Fruit fly (Drosophila melanogaster): ENCODE results near the gene mRRF1.

Gene mRRF1

DNA sequence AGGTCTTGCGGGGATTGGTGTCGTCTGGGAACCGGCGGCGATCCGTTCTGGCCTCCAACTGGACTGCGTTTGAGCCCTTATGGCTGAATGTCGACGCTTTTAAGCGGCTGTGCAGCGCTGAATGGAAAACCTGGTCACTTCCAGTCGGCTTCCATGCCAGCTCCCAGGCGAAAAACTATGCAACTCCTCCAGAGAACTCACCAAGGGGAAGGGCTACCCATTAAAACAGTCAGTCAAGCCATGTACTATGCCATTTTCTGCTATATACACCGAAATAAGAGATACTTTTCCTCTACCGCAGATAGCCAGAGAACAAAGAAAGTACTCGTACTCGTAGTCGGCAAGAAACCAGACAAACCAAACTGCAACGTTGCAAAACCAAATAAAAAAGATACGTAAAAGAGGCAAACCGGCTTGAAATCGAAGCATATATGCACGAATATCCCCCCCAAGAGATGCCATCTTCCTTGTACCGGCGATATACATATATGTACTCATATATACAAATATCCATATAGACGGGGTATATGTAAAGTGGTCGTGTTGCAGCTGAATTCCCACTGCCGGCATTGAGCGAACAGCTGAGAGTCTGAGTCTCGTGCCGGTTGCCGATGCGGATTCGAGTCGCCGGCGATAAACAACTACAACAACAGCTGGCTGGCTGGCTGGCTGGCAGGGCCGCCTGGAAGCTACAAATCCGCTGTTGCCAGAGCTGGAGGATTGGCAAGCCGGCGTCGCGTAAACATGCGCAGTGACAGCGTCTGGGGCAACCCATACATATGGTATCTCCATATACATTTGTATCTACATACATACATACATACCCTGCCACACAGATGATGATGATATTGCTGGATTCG lies 15.6 kb downstream of the mRRF1 start, which contains the start of gene Hsp67Ba (continued):
- no peak for TF ChIP-seq acj6 (GFP tag; optimal IDR thresholded peaks at IDR 0.05)
- peak; percentile 34 for TF ChIP-seq svp (GFP tag)
- no peak for TF ChIP-seq fd85E (GFP tag; optimal IDR thresholded peaks at IDR 0.05)
- TF ChIP-seq CG8632 (GFP tag; optimal IDR thresholded peaks at IDR 0.05), result no peak
- TF ChIP-seq Eip78C (GFP tag), result peak; percentile 76
- TF ChIP-seq CG34406 (GFP tag; optimal IDR thresholded peaks at IDR 0.05), result no peak
- no peak for TF ChIP-seq Hr4 (GFP tag; optimal IDR thresholded peaks at IDR 0.05)
- no peak for TF ChIP-seq topi (GFP tag; optimal IDR thresholded peaks at IDR 0.05)
- no peak for TF ChIP-seq Met (GFP tag; optimal IDR thresholded peaks at IDR 0.05)
- TF ChIP-seq CG16779 (tag; optimal IDR thresholded peaks at IDR 0.05), result no peak
- TF ChIP-seq Ets21C (GFP tag; optimal IDR thresholded peaks at IDR 0.05), result no peak
- peak; percentile 5 to 47 for TF ChIP-seq ss (GFP tag; optimal IDR thresholded peaks at IDR 0.05)
- peak; percentile 67 for TF ChIP-seq Sox14 (GFP tag; optimal IDR thresholded peaks at IDR 0.05)
- no peak for TF ChIP-seq CG4318 (GFP tag; optimal IDR thresholded peaks at IDR 0.05)
- no peak for TF ChIP-seq achi (GFP tag; optimal IDR thresholded peaks at IDR 0.05)
- no peak for TF ChIP-seq vri (GFP tag; optimal IDR thresholded peaks at IDR 0.05)
- 0 out of 2 replicates have a peak, but pooled peaks have one; percentile 7 for TF ChIP-seq CG15336 (GFP tag; IDR thresholded peaks at IDR 0.05)
- TF ChIP-seq Sox15 (GFP tag; optimal IDR thresholded peaks at IDR 0.05), result no peak
- TF ChIP-seq CG6792 (GFP tag; optimal IDR thresholded peaks at IDR 0.05), result no peak
- TF ChIP-seq spab (GFP tag; optimal IDR thresholded peaks at IDR 0.05), result no peak
- no peak for TF ChIP-seq CG11902 (GFP tag; optimal IDR thresholded peaks at IDR 0.05)
- TF ChIP-seq Lpt (GFP tag; optimal IDR thresholded peaks at IDR 0.05), result no peak
- TF ChIP-seq Ets96B (tag; optimal IDR thresholded peaks at IDR 0.05), result no peak
- TF ChIP-seq lz (GFP tag; optimal IDR thresholded peaks at IDR 0.05), result no peak
- TF ChIP-seq Hr39 (GFP tag; optimal IDR thresholded peaks at IDR 0.05), result no peak
- TF ChIP-seq salr (GFP tag; optimal IDR thresholded peaks at IDR 0.05), result no peak
- TF ChIP-seq Eip75B (GFP tag; optimal IDR thresholded peaks at IDR 0.05), result no peak
- TF ChIP-seq CG6163 (GFP tag; IDR thresholded peaks at IDR 0.05), result no peak; the same call in 2 of the 3 replicates
- TF ChIP-seq pdm3 (GFP tag; optimal IDR thresholded peaks at IDR 0.05), result no peak
- 0 out of 3 replicates have a peak, but pooled peaks have one; percentile 25 for TF ChIP-seq eg (GFP tag; IDR thresholded peaks at IDR 0.05)
- no peak for TF ChIP-seq CG11762 (GFP tag; optimal IDR thresholded peaks at IDR 0.05; ENCODE audit: insufficient read depth)
- no peak for TF ChIP-seq Smox (GFP tag; optimal IDR thresholded peaks at IDR 0.05)
- TF ChIP-seq dsx (GFP tag; optimal IDR thresholded peaks at IDR 0.05; ENCODE audit: poor library complexity, severe bottlenecking), result no peak
- TF ChIP-seq CG7368 (GFP tag; optimal IDR thresholded peaks at IDR 0.05), result no peak
- TF ChIP-seq CG6854 (GFP tag; optimal IDR thresholded peaks at IDR 0.05), result peak; percentile 21

DNA sequence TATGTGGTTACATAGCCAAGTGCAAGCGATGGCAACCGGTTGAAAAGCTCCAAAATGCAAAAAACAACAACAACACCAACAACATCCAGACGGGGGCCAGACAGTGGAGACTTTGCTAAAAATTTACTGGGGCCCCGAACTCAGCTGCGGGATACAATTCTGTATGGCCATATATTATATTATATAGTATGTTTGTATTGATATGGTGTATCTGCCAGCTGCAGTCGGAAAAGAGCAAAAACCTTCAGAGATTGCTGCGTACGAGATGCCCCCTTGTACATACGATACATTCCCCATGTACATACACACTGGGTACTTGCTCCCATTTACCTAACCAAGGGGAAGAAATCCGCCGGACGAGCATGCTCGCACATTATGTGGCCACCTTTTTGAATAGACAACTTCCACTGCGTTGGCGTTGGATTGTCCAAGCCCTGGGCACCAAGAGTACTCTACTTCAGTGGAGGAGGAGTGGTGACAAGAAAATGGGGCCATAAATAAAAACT lies 16.2 kb downstream of the mRRF1 start:
- TF ChIP-seq CG11902 (GFP tag; optimal IDR thresholded peaks at IDR 0.05) (no peak), CG15336 (GFP tag; IDR thresholded peaks at IDR 0.05) (peak; percentile 7; the same call in 1 of the 2 replicates), CG6808 (GFP tag; optimal IDR thresholded peaks at IDR 0.05) (peak; percentile 20), svp (GFP tag) (peak; percentile 73), CG11762 (GFP tag; optimal IDR thresholded peaks at IDR 0.05; ENCODE audit: insufficient read depth) (no peak), Eip78C (GFP tag) (peak; percentile 49), ss (GFP tag; optimal IDR thresholded peaks at IDR 0.05) (peak; percentile 6 to 12)

DNA sequence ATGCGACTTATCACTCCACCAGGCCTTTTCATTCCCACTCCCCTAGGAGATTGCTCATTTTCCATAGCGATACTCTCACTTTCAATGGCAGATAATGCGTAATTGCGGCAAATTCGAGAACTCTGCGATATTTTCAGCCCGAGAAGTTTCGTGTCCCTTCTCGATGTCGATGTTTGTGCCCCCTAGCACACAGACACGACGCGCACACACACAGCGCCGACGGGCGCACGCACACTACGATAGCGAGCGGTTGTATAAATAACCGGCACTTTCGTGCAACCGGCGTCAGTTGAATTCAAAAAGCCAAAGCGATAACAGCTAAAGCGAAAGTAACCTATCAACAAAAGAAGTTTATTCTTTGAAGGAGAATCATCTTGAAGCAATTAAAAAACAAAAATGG lies 17.5 kb downstream of the mRRF1 start, which contains the start of gene Hsp23:
Gene Hsp23, plus strand, starts transcription at position 281 of the 400 bp plus-strand sequence.
- TF ChIP-seq Eip93F (GFP tag; optimal IDR thresholded peaks at IDR 0.05) (peak; percentile 77), CG16779 (tag; optimal IDR thresholded peaks at IDR 0.05) (no peak), Hr39 (GFP tag; optimal IDR thresholded peaks at IDR 0.05) (no peak), Hr4 (GFP tag; optimal IDR thresholded peaks at IDR 0.05) (no peak), CG11902 (GFP tag; optimal IDR thresholded peaks at IDR 0.05) (no peak), esn (GFP tag; optimal IDR thresholded peaks at IDR 0.05) (peak; percentile 48), CG10631 (GFP tag; optimal IDR thresholded peaks at IDR 0.05) (no peak), CG6808 (GFP tag; optimal IDR thresholded peaks at IDR 0.05) (peak; percentile 61), ss (GFP tag; optimal IDR thresholded peaks at IDR 0.05) (peak; percentile 64 to 71), CG3032 (tag; optimal IDR thresholded peaks at IDR 0.05) (peak; percentile 24), CG8119 (GFP tag; IDR thresholded peaks at IDR 0.05) (peak; percentile 22; the same call in 1 of the 3 replicates), CG8632 (GFP tag; optimal IDR thresholded peaks at IDR 0.05) (no peak), CG10669 (GFP tag; optimal IDR thresholded peaks at IDR 0.05) (peak; percentile 35), CG6163 (GFP tag; IDR thresholded peaks at IDR 0.05) (peak; percentile 17; the same call in 2 of the 3 replicates), salr (GFP tag; optimal IDR thresholded peaks at IDR 0.05) (no peak), CG15336 (GFP tag; IDR thresholded peaks at IDR 0.05) (peak; percentile 41; the same call in 1 of the 2 replicates), Hr38 (GFP tag; optimal IDR thresholded peaks at IDR 0.05) (no peak), CG1621 (tag; optimal IDR thresholded peaks at IDR 0.05) (peak; percentile 13), fkh (GFP tag; optimal IDR thresholded peaks at IDR 0.05) (no peak), Sox14 (GFP tag; optimal IDR thresholded peaks at IDR 0.05) (peak; percentile 53)
